Worm (Caenorhabditis elegans) whole organism, L3 larva: ENCODE data around the gene his-18.

ENCODE experiments used
- aly-2 ChIP-seq: fragments of 150-350 bp; optimal IDR thresholded peaks from 2 replicates; lab custom pipeline; 2014; ENCODE audit warnings: missing biosample characterization, missing genetic modification characterization
- ama-1 ChIP-seq: fragments of 150-350 bp; optimal IDR thresholded peaks from 2 replicates; lab custom pipeline; 2018
- ceh-16 ChIP-seq: sonication (generic microtip); optimal IDR thresholded peaks from 2 replicates; lab custom pipeline; 2017; ENCODE audit warnings: missing biosample characterization, missing genetic modification characterization
- elt-1 ChIP-seq: fragments of 150-350 bp; optimal IDR thresholded peaks from 2 replicates; lab custom pipeline; 2014; ENCODE audit warnings: missing biosample characterization, missing genetic modification characterization
- elt-3 ChIP-seq, 3 experiments: fragments of 150-350 bp in 1 of 3; sonication (generic microtip) in 2 of 3; optimal IDR thresholded peaks; 2 replicates in 2 of 3; 4 replicates in 1 of 3; lab custom pipeline; 2014 to 2017; ENCODE audit warnings: missing biosample characterization in 3 of 3, missing genetic modification characterization in 3 of 3
- nhr-23 ChIP-seq: fragments of 150-350 bp; optimal IDR thresholded peaks from 2 replicates; lab custom pipeline; 2014; ENCODE audit warnings: missing biosample characterization, missing genetic modification reagents, missing genetic modification characterization
- snpc-4 ChIP-seq: fragments of 150-350 bp; optimal IDR thresholded peaks from 2 replicates; lab custom pipeline; 2014; ENCODE audit warnings: missing biosample characterization, missing genetic modification characterization
- zag-1 ChIP-seq: fragments of 150-350 bp; optimal IDR thresholded peaks from 2 replicates; lab custom pipeline; 2014; ENCODE audit warnings: missing biosample characterization, missing genetic modification characterization

ce11 chrV:8902697-8903096 lies 4.7 kb downstream of the his-18 start, which contains the start of gene frpr-12:
- TF ChIP-seq ama-1 (lab: Kevin White, UChicago) (no peak), elt-1 (tag; lab: Kevin White, UChicago) (no peak), zag-1 (no peak), snpc-4 (tag; lab: Kevin White, UChicago) (no peak), aly-2 (tag; lab: Kevin White, UChicago) (no peak), elt-3 (tag; optimal IDR thresholded peaks at IDR 0.05; lab: Kevin White, UChicago) (no peak), nhr-23 (no peak), ceh-16 (tag; lab: Kevin White, UChicago) (no peak)
